Worm (Caenorhabditis elegans): Measurements from ENCODE around the gene Y81B9A.2.

- TF ChIP-seq lin-29 (GFP tag; IDR thresholded peaks at IDR 0.05) = no peak
- no peak for TF ChIP-seq ceh-82 (tag; optimal IDR thresholded peaks at IDR 0.05)
- TF ChIP-seq nhr-77 (tag; optimal IDR thresholded peaks at IDR 0.05) = no peak
- no peak for TF ChIP-seq zag-1 (tag; optimal IDR thresholded peaks at IDR 0.05)
- TF ChIP-seq nhr-25 (tag; optimal IDR thresholded peaks at IDR 0.05; ENCODE audit: borderline replicate concordance, insufficient read depth) = no peak
- no peak for TF ChIP-seq hlh-30 (tag; optimal IDR thresholded peaks at IDR 0.05; ENCODE audit: insufficient read depth)
- TF ChIP-seq aly-2 (tag; optimal IDR thresholded peaks at IDR 0.05) = no peak
- TF ChIP-seq fos-1 (tag; optimal IDR thresholded peaks at IDR 0.05) = no peak
- TF ChIP-seq nhr-76 (tag; optimal IDR thresholded peaks at IDR 0.05) = no peak
- TF ChIP-seq daf-12 (tag; optimal IDR thresholded peaks at IDR 0.05) = no peak
- TF ChIP-seq snpc-4 (tag; optimal IDR thresholded peaks at IDR 0.05) = no peak
These were observed 11.7 kb upstream of the Y81B9A.2 start, which contains the start of gene B0563.18 for ce11 chrX:9172278-9172677.

All from whole organism, L4 larva.